Worm (Caenorhabditis elegans): ENCODE measurements around the gene mtx-2.
A peak's percentile ranks its signal among the peaks of the same experiment; 100 is the strongest.

The mtx-2 gene

ce11 chrIII:7790522-7790921, 27.1 kb upstream of the mtx-2 start (continued):
- TF ChIP-seq nhr-77 (tag; optimal IDR thresholded peaks at IDR 0.05) = no peak
- TF ChIP-seq lin-13 (GFP tag; optimal IDR thresholded peaks at IDR 0.05) = no peak
- TF ChIP-seq nhr-76 (tag; optimal IDR thresholded peaks at IDR 0.05) = no peak
- no peak for TF ChIP-seq unc-30 (tag; optimal IDR thresholded peaks at IDR 0.05)
- no peak for TF ChIP-seq blmp-1 (tag; optimal IDR thresholded peaks at IDR 0.05)
- TF ChIP-seq F16B12.6 (tag; optimal IDR thresholded peaks at IDR 0.05) = no peak
- peak; percentile 66 for TF ChIP-seq rnt-1 (tag; optimal IDR thresholded peaks at IDR 0.05)
- no peak for TF ChIP-seq elt-3 (tag; optimal IDR thresholded peaks at IDR 0.05)
- TF ChIP-seq snu-23 (GFP tag; optimal IDR thresholded peaks at IDR 0.05) = peak; percentile 21
- TF ChIP-seq ces-1 (GFP tag; optimal IDR thresholded peaks at IDR 0.05) = no peak
- TF ChIP-seq zip-4 (GFP tag; optimal IDR thresholded peaks at IDR 0.05) = no peak
- no peak for TF ChIP-seq ceh-90 (tag; optimal IDR thresholded peaks at IDR 0.05)

ce11 chrIII:7788410-7788809, 25.0 kb upstream of the mtx-2 start:
- TF ChIP-seq ama-1 (optimal IDR thresholded peaks at IDR 0.05) = no peak
- TF ChIP-seq elt-3 (tag; optimal IDR thresholded peaks at IDR 0.05) = no peak
- TF ChIP-seq elt-2 (tag; optimal IDR thresholded peaks at IDR 0.05) = no peak
- TF ChIP-seq nhr-20 (tag; optimal IDR thresholded peaks at IDR 0.05) = no peak
- TF ChIP-seq rnt-1 (tag; optimal IDR thresholded peaks at IDR 0.05) = peak; percentile 22
- TF ChIP-seq snu-23 (GFP tag; optimal IDR thresholded peaks at IDR 0.05) = no peak
- TF ChIP-seq unc-62 (GFP tag; optimal IDR thresholded peaks at IDR 0.05) = no peak
- no peak for TF ChIP-seq swsn-7 (tag; optimal IDR thresholded peaks at IDR 0.05)

ce11 chrIII:7784201-7784600, 20.8 kb upstream of the mtx-2 start:
- TF ChIP-seq dsc-1 (tag; optimal IDR thresholded peaks at IDR 0.05) = peak; percentile 79
- no peak for TF ChIP-seq mab-9 (GFP tag; IDR thresholded peaks at IDR 0.05)
- TF ChIP-seq lin-13 (GFP tag; optimal IDR thresholded peaks at IDR 0.05) = no peak
- peak; percentile 52 to 61 for TF ChIP-seq lsy-2 (tag; optimal IDR thresholded peaks at IDR 0.05)
- TF ChIP-seq irx-1 (tag; optimal IDR thresholded peaks at IDR 0.05) = peak; percentile 24
- peak; percentile 2 for TF ChIP-seq blmp-1 (tag; optimal IDR thresholded peaks at IDR 0.05)
- no peak for TF ChIP-seq aly-2 (tag; optimal IDR thresholded peaks at IDR 0.05)
- TF ChIP-seq nhr-11 (tag; optimal IDR thresholded peaks at IDR 0.05) = no peak
- no peak for TF ChIP-seq nhr-19 (GFP tag; conservative IDR thresholded peaks at IDR 0.05)
- TF ChIP-seq nhr-90 (tag; optimal IDR thresholded peaks at IDR 0.05; ENCODE audit: poor library complexity) = peak; percentile 7
- TF ChIP-seq lin-14 (GFP tag; optimal IDR thresholded peaks at IDR 0.05) = peak; percentile 44
- peak; percentile 8 for TF ChIP-seq nhr-20 (tag; optimal IDR thresholded peaks at IDR 0.05)
- TF ChIP-seq snu-23 (GFP tag; optimal IDR thresholded peaks at IDR 0.05) = peak; percentile 13
- peak; percentile 55 for TF ChIP-seq nhr-71 (tag; optimal IDR thresholded peaks at IDR 0.05)
- no peak for TF ChIP-seq pag-3 (tag; optimal IDR thresholded peaks at IDR 0.05; ENCODE audit: borderline replicate concordance, insufficient read depth)
- no peak for TF ChIP-seq egl-27 (tag; optimal IDR thresholded peaks at IDR 0.05)
- TF ChIP-seq tbx-2 (tag; optimal IDR thresholded peaks at IDR 0.05) = peak; percentile 29
- peak; percentile 67 for TF ChIP-seq rnt-1 (tag; optimal IDR thresholded peaks at IDR 0.05)
- peak; percentile 47 for TF ChIP-seq fkh-4 (tag; optimal IDR thresholded peaks at IDR 0.05; ENCODE audit: borderline replicate concordance)
- no peak for TF ChIP-seq unc-30 (tag; optimal IDR thresholded peaks at IDR 0.05)
- TF ChIP-seq sup-37 (GFP tag; optimal IDR thresholded peaks at IDR 0.05) = no peak
- peak; percentile 76 for TF ChIP-seq nhr-85 (tag)
- TF ChIP-seq sox-4 (tag; optimal IDR thresholded peaks at IDR 0.05) = no peak
- TF ChIP-seq unc-130 (tag; optimal IDR thresholded peaks at IDR 0.05) = no peak
- TF ChIP-seq elt-2 (tag; optimal IDR thresholded peaks at IDR 0.05) = no peak
- peak; percentile 40 for TF ChIP-seq vab-15 (tag; optimal IDR thresholded peaks at IDR 0.05)
- peak in 1 of 2 experiments; percentile 54 for TF ChIP-seq ztf-11 (tag; optimal IDR thresholded peaks at IDR 0.05)
- TF ChIP-seq unc-98 (GFP tag; IDR thresholded peaks at IDR 0.05) = no peak

DNA sequence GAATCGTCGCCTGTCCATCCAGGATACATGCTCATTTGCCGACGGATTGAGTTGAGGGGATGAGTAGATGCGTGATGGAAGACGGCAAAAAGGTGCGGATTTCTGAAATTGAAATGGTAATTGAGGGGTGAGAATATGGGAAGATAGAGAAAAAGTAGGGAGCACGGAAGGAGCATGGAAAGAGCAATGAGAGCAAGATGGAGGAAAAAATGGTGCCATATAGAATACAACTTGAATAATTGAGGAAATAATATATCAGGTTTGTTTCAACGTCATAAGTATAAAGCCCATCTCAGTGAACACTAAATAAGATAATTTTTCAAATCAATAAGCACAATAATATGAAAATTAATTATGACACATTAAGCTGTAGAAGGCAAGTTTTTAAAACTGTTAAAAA, 20.0 kb upstream of the mtx-2 start, which contains the start of gene mab-5:
Gene mab-5 (minus strand): TSS at position 101 of the 400 bp plus-strand sequence.
- TF ChIP-seq xbp-1 (tag; optimal IDR thresholded peaks at IDR 0.05) = no peak
- no peak for TF ChIP-seq ces-1 (GFP tag; optimal IDR thresholded peaks at IDR 0.05)
- TF ChIP-seq hlh-17 (GFP tag; optimal IDR thresholded peaks at IDR 0.05; ENCODE audit: borderline replicate concordance) = no peak
- TF ChIP-seq vab-15 (tag; optimal IDR thresholded peaks at IDR 0.05) = no peak
- no peak for TF ChIP-seq C16A3.4 (tag; optimal IDR thresholded peaks at IDR 0.05)
